Worm (Caenorhabditis elegans): ENCODE data around the gene Y75B8A.44.

Gene Y75B8A.44

ce11 chrIII:12225234-12225633, 30.9 kb downstream of the Y75B8A.44 start, which contains the start of gene gmn-1 (continued):
- no peak for TF ChIP-seq hrde-1 (tag; optimal IDR thresholded peaks at IDR 0.05; ENCODE audit: borderline replicate concordance)
- TF ChIP-seq lsy-27 (tag; optimal IDR thresholded peaks at IDR 0.05; ENCODE audit: borderline replicate concordance, insufficient read depth): no peak
- TF ChIP-seq ZK185.1 (tag; optimal IDR thresholded peaks at IDR 0.05; ENCODE audit: poor library complexity, severe bottlenecking): no peak
- no peak for TF ChIP-seq sea-2 (GFP tag; IDR thresholded peaks at IDR 0.05)
- no peak for TF ChIP-seq C17E4.6 (GFP tag; IDR thresholded peaks at IDR 0.05)
- no peak for TF ChIP-seq let-526 (GFP tag; IDR thresholded peaks at IDR 0.05)
- TF ChIP-seq let-607 (tag; optimal IDR thresholded peaks at IDR 0.05): no peak
- TF ChIP-seq bed-1 (GFP tag; IDR thresholded peaks at IDR 0.05): no peak
- TF ChIP-seq egrh-3 (GFP tag; IDR thresholded peaks at IDR 0.05): no peak
- TF ChIP-seq Y53G8AR.9 (GFP tag; conservative IDR thresholded peaks at IDR 0.05): no peak
- no peak for TF ChIP-seq lin-40 (tag; optimal IDR thresholded peaks at IDR 0.05)
- TF ChIP-seq dpl-1 (GFP tag; optimal IDR thresholded peaks at IDR 0.05): peak; percentile 72
- TF ChIP-seq atf-7 (tag; optimal IDR thresholded peaks at IDR 0.05): no peak
- no peak for TF ChIP-seq zim-3 (tag; optimal IDR thresholded peaks at IDR 0.05)
- TF ChIP-seq ztf-18 (tag; optimal IDR thresholded peaks at IDR 0.05): no peak
- 0 out of 2 replicates have a peak, but pooled peaks have one; percentile 18 for TF ChIP-seq B0019.2 (GFP tag; conservative IDR thresholded peaks at IDR 0.05)
- TF ChIP-seq Y67H2A.10 (GFP tag; conservative IDR thresholded peaks at IDR 0.05): no peak
- no peak for TF ChIP-seq unc-62 (GFP tag; optimal IDR thresholded peaks at IDR 0.05)
- TF ChIP-seq madf-10 (tag; optimal IDR thresholded peaks at IDR 0.05): no peak
- TF ChIP-seq die-1 (tag; optimal IDR thresholded peaks at IDR 0.05): no peak
- no peak for TF ChIP-seq K12H6.12 (tag; optimal IDR thresholded peaks at IDR 0.05)
- peak; percentile 42 for TF ChIP-seq tbp1 (GFP tag; optimal IDR thresholded peaks at IDR 0.05)
- no peak for TF ChIP-seq pha-4 (tag; optimal IDR thresholded peaks at IDR 0.05)
- TF ChIP-seq F39B2.1 (GFP tag; IDR thresholded peaks at IDR 0.05): no peak
- no peak for TF ChIP-seq F55B11.4 (tag; optimal IDR thresholded peaks at IDR 0.05; ENCODE audit: borderline replicate concordance, insufficient read depth)
- no peak for TF ChIP-seq cebp-1 (GFP tag; IDR thresholded peaks at IDR 0.05)
- no peak for TF ChIP-seq cebp-1 (tag; optimal IDR thresholded peaks at IDR 0.05)
- no peak for TF ChIP-seq ceh-79 (tag; optimal IDR thresholded peaks at IDR 0.05)
- peak; percentile 39 for TF ChIP-seq hmg-1.2 (GFP tag; IDR thresholded peaks at IDR 0.05)
- no peak for TF ChIP-seq sdz-38 (tag; optimal IDR thresholded peaks at IDR 0.05)
- TF ChIP-seq egl-44 (GFP tag; IDR thresholded peaks at IDR 0.05): no peak
- peak; percentile 63 for TF ChIP-seq snpc-1.1 (tag; optimal IDR thresholded peaks at IDR 0.05; ENCODE audit: insufficient read depth)
- no peak for TF ChIP-seq ama-1 (optimal IDR thresholded peaks at IDR 0.05)
- no peak for TF ChIP-seq ama-1 (GFP tag; optimal IDR thresholded peaks at IDR 0.05)
- TF ChIP-seq lin-54 (GFP tag; optimal IDR thresholded peaks at IDR 0.05): peak; percentile 85
- no peak for TF ChIP-seq T07F8.4 (tag; optimal IDR thresholded peaks at IDR 0.05)
- no peak for TF ChIP-seq nhr-120 (GFP tag; IDR thresholded peaks at IDR 0.05)
- TF ChIP-seq lag-1 (GFP tag; IDR thresholded peaks at IDR 0.05): no peak
- peak; percentile 93 for TF ChIP-seq F33H1.4 (GFP tag; IDR thresholded peaks at IDR 0.05)
- TF ChIP-seq ekl-4 (GFP tag; IDR thresholded peaks at IDR 0.05): peak; percentile 44; the same call in 1 of the 2 replicates
- no peak for TF ChIP-seq B0035.1 (tag; optimal IDR thresholded peaks at IDR 0.05)
- TF ChIP-seq ztf-3 (GFP tag; optimal IDR thresholded peaks at IDR 0.05): no peak
- peak in 1 of 3 experiments; percentile 26 for TF ChIP-seq lin-35 (GFP tag; optimal IDR thresholded peaks at IDR 0.05)
- TF ChIP-seq dox-1 (GFP tag; IDR thresholded peaks at IDR 0.05): peak; percentile 73
- TF ChIP-seq dpff-1 (tag; optimal IDR thresholded peaks at IDR 0.05): no peak
- TF ChIP-seq madf-6 (GFP tag; IDR thresholded peaks at IDR 0.05): peak; percentile 94
- TF ChIP-seq repo-1 (tag; optimal IDR thresholded peaks at IDR 0.05): no peak
- TF ChIP-seq aptf-3 (GFP tag; IDR thresholded peaks at IDR 0.05): no peak
- TF ChIP-seq snpc-3.4 (tag; optimal IDR thresholded peaks at IDR 0.05): peak; percentile 53
